Worm (Caenorhabditis elegans) whole organism, L2 larva: ENCODE results near the gene ftr-1.

Experiments
- C34F6.9 ChIP-seq: fragments of 150-350 bp; optimal IDR thresholded peaks from 2 replicates; lab custom pipeline; 2014; ENCODE audit warnings: missing biosample characterization, missing genetic modification characterization
- R02D3.7 ChIP-seq: fragments of 150-350 bp; optimal IDR thresholded peaks from 2 replicates; lab custom pipeline; 2014; ENCODE audit warnings: missing biosample characterization, missing genetic modification characterization
- Y55F3AM.14 ChIP-seq: fragments of 200-800 bp; sonication (Bioruptor generic); optimal IDR thresholded peaks from 2 replicates; lab custom pipeline; 2018; ENCODE audit warnings: mild to moderate bottlenecking, missing genetic modification characterization, missing compliant biosample characterization
- alr-1 ChIP-seq: fragments of 150-350 bp; optimal IDR thresholded peaks from 2 replicates; lab custom pipeline; 2014; ENCODE audit warnings: missing biosample characterization, missing genetic modification characterization
- ama-1 ChIP-seq: fragments of 150-350 bp; optimal IDR thresholded peaks from 2 replicates; lab custom pipeline; 2018; ENCODE audit warnings: inconsistent platforms
- blmp-1 ChIP-seq: sonication (generic microtip); optimal IDR thresholded peaks from 2 replicates; lab custom pipeline; 2017; ENCODE audit warnings: missing genetic modification characterization, mild to moderate bottlenecking, missing compliant biosample characterization, antibody characterized with exemption, moderate library complexity; ENCODE audit not compliant: insufficient read depth
- ceh-16 ChIP-seq: fragments of 150-350 bp; optimal IDR thresholded peaks from 2 replicates; lab custom pipeline; 2014; ENCODE audit warnings: missing biosample characterization, missing genetic modification characterization
- crh-2 ChIP-seq: sonication (generic microtip); optimal IDR thresholded peaks from 2 replicates; lab custom pipeline; 2017; ENCODE audit warnings: missing biosample characterization, missing genetic modification characterization
- dmd-4 ChIP-seq: sonication (generic microtip); optimal IDR thresholded peaks from 2 replicates; lab custom pipeline; 2017; ENCODE audit warnings: missing biosample characterization, missing genetic modification characterization
- egl-27 ChIP-seq: sonication (generic microtip); optimal IDR thresholded peaks from 3 replicates; lab custom pipeline; 2017; ENCODE audit warnings: missing biosample characterization, missing genetic modification reagents, missing genetic modification characterization
- elt-1 ChIP-seq: fragments of 150-350 bp; optimal IDR thresholded peaks from 2 replicates; lab custom pipeline; 2014; ENCODE audit warnings: missing biosample characterization, missing genetic modification characterization
- elt-3 ChIP-seq: sonication (generic microtip); optimal IDR thresholded peaks from 2 replicates; lab custom pipeline; 2017; ENCODE audit warnings: missing biosample characterization, missing genetic modification characterization
- gmeb-1 ChIP-seq: fragments of 150-350 bp; optimal IDR thresholded peaks from 2 replicates; lab custom pipeline; 2014; ENCODE audit warnings: missing biosample characterization, missing genetic modification characterization
- lin-11 ChIP-seq: fragments of 150-350 bp; sonication (generic microtip); optimal IDR thresholded peaks from 2 replicates; lab custom pipeline; 2014; ENCODE audit warnings: missing biosample characterization, missing genetic modification characterization, inconsistent platforms, mixed read lengths
- lin-39 ChIP-seq: fragments of 150-350 bp; optimal IDR thresholded peaks from 2 replicates; lab custom pipeline; 2014; ENCODE audit warnings: missing biosample characterization, missing genetic modification reagents, missing genetic modification characterization
- lsy-2 ChIP-seq, 2 experiments: fragments of 150-350 bp in 1 of 2; sonication (generic microtip) in 1 of 2; optimal IDR thresholded peaks; 2 replicates each; lab custom pipeline; 2014 to 2017; ENCODE audit warnings: missing biosample characterization in 2 of 2, missing genetic modification characterization in 2 of 2
- mab-5 ChIP-seq: fragments of 150-350 bp; optimal IDR thresholded peaks from 2 replicates; lab custom pipeline; 2014; ENCODE audit warnings: missing biosample characterization, missing genetic modification characterization
- mdl-1 ChIP-seq, 2 experiments: fragments of 150-350 bp in 1 of 2; sonication (generic microtip) in 1 of 2; optimal IDR thresholded peaks; 2 replicates each; lab custom pipeline; 2017; ENCODE audit warnings: missing biosample characterization in 2 of 2, missing genetic modification characterization in 2 of 2
- nhr-10 ChIP-seq: sonication (generic microtip); optimal IDR thresholded peaks from 2 replicates; lab custom pipeline; 2017; ENCODE audit warnings: missing biosample characterization, missing genetic modification characterization
- nhr-12 ChIP-seq: fragments of 150-350 bp; optimal IDR thresholded peaks from 2 replicates; lab custom pipeline; 2014; ENCODE audit warnings: missing biosample characterization, missing genetic modification characterization
- nhr-23 ChIP-seq: fragments of 150-350 bp; optimal IDR thresholded peaks from 2 replicates; lab custom pipeline; 2014; ENCODE audit warnings: missing biosample characterization, missing genetic modification reagents, missing genetic modification characterization
- nhr-237 ChIP-seq: fragments of 150-350 bp; optimal IDR thresholded peaks from 2 replicates; lab custom pipeline; 2014; ENCODE audit warnings: missing biosample characterization, missing genetic modification characterization
- nhr-25 ChIP-seq: fragments of 150-350 bp; sonication (generic microtip); optimal IDR thresholded peaks from 3 replicates; lab custom pipeline; 2014; ENCODE audit warnings: missing biosample characterization, missing genetic modification characterization
- nhr-6 ChIP-seq: fragments of 150-350 bp; optimal IDR thresholded peaks from 2 replicates; lab custom pipeline; 2014; ENCODE audit warnings: missing biosample characterization, missing genetic modification characterization
- nhr-77 ChIP-seq: fragments of 150-350 bp; optimal IDR thresholded peaks from 2 replicates; lab custom pipeline; 2014; ENCODE audit warnings: missing biosample characterization, missing genetic modification characterization
- peb-1 ChIP-seq: fragments of 150-350 bp; optimal IDR thresholded peaks from 2 replicates; lab custom pipeline; 2014; ENCODE audit warnings: missing biosample characterization, missing genetic modification characterization
- sem-4 ChIP-seq: fragments of 150-350 bp; optimal IDR thresholded peaks from 2 replicates; lab custom pipeline; 2014; ENCODE audit warnings: missing biosample characterization, missing genetic modification reagents, missing genetic modification characterization
- skn-1 ChIP-seq: sonication (generic microtip); optimal IDR thresholded peaks from 2 replicates; lab custom pipeline; 2017; ENCODE audit warnings: missing biosample characterization, missing genetic modification characterization
- snpc-4 ChIP-seq: fragments of 150-350 bp; optimal IDR thresholded peaks from 2 replicates; lab custom pipeline; 2014; ENCODE audit warnings: missing biosample characterization, missing genetic modification characterization
- unc-39 ChIP-seq: fragments of 150-350 bp; optimal IDR thresholded peaks from 2 replicates; lab custom pipeline; 2014; ENCODE audit warnings: missing biosample characterization, missing genetic modification characterization
- unc-62 ChIP-seq: fragments of 150-350 bp; optimal IDR thresholded peaks from 2 replicates; lab custom pipeline; 2014; ENCODE audit warnings: missing biosample characterization, missing genetic modification reagents, missing genetic modification characterization
- ztf-1 ChIP-seq: fragments of 200-800 bp; sonication (Bioruptor generic); conservative IDR thresholded peaks from 2 replicates; pipeline ENCODE4 v1.3.6; 2022; ENCODE audit warnings: missing genetic modification characterization, missing compliant biosample characterization
- ztf-4 ChIP-seq: fragments of 150-350 bp; optimal IDR thresholded peaks from 2 replicates; lab custom pipeline; 2014; ENCODE audit warnings: missing biosample characterization, missing genetic modification characterization

The ftr-1 gene

ce11 chrV:20192102-20192880 is 4.5 kb upstream of the ftr-1 start, which contains the start of the genes fbxa-115 and Y113G7B.27:
Gene fbxa-115 (minus strand): TSS chrV:20192152.
Gene Y113G7B.27 (plus strand): TSS chrV:20192830.
- TF ChIP-seq skn-1 (tag; lab: Kevin White, UChicago), result peak; percentile 78
- no peak for TF ChIP-seq ztf-1 (GFP tag; lab: Robert Waterston, UW)

ce11 chrV:20195451-20196036 is 1.2 kb upstream of the ftr-1 start, which contains the start of the genes srh-217 and Y113G7B.28:
Gene srh-217 (minus strand): TSS chrV:20195551.
Gene Y113G7B.28 (plus strand): TSS chrV:20195986.
- no peak for TF ChIP-seq peb-1 (tag; lab: Kevin White, UChicago)
- TF ChIP-seq nhr-23, result no peak
- no peak for TF ChIP-seq lsy-2 (tag; optimal IDR thresholded peaks at IDR 0.05; lab: Kevin White, UChicago)
- TF ChIP-seq ztf-1 (GFP tag; lab: Robert Waterston, UW), result no peak
- no peak for TF ChIP-seq unc-39
- TF ChIP-seq lin-39 (tag; lab: Kevin White, UChicago), result no peak
- TF ChIP-seq nhr-12 (tag; lab: Kevin White, UChicago), result no peak
- TF ChIP-seq ztf-4 (tag; lab: Kevin White, UChicago), result no peak

ce11 chrV:20198954-20199353 is 2.2 kb downstream of the ftr-1 start, which contains the start of gene fog-2:
Gene fog-2 (plus strand): TSS chrV:20199254.
- TF ChIP-seq gmeb-1 (tag; lab: Kevin White, UChicago) (no peak), ceh-16 (no peak), unc-62 (GFP tag; lab: Kevin White, UChicago) (no peak)

- TF ChIP-seq ztf-1 (GFP tag; lab: Robert Waterston, UW) (no peak), nhr-10 (tag; lab: Kevin White, UChicago) (no peak), dmd-4 (tag; lab: Kevin White, UChicago) (no peak), nhr-25 (tag; lab: Kevin White, UChicago) (no peak), unc-62 (GFP tag; lab: Kevin White, UChicago) (no peak), nhr-237 (tag; lab: Kevin White, UChicago) (no peak), blmp-1 (tag; lab: Kevin White, UChicago) (no peak), snpc-4 (no peak), lin-11 (tag; lab: Kevin White, UChicago) (no peak), nhr-77 (tag; lab: Kevin White, UChicago) (no peak), nhr-23 (no peak), Y55F3AM.14 (no peak), ama-1 (lab: Kevin White, UChicago) (no peak), elt-3 (no peak), C34F6.9 (tag; lab: Kevin White, UChicago) (no peak), elt-1 (no peak), ceh-16 (no peak)
- TF ChIP-seq, all 48 proteins: peak for 0
These were observed 2.9 kb downstream of the ftr-1 start for ce11 chrV:20199658-20200057.

ce11 chrV:20201316-20201715 is 4.5 kb downstream of the ftr-1 start, which contains the start of gene fbxa-114:
Gene fbxa-114 (plus strand): TSS chrV:20201616.
- TF ChIP-seq mdl-1 (tag; optimal IDR thresholded peaks at IDR 0.05; lab: Kevin White, UChicago) (no peak), crh-2 (tag; lab: Kevin White, UChicago) (no peak), ztf-4 (tag; lab: Kevin White, UChicago) (no peak), peb-1 (tag; lab: Kevin White, UChicago) (no peak), mab-5 (tag; lab: Kevin White, UChicago) (no peak), nhr-6 (no peak), ama-1 (lab: Kevin White, UChicago) (no peak), egl-27 (no peak), gmeb-1 (tag; lab: Kevin White, UChicago) (no peak), R02D3.7 (no peak), sem-4 (tag; lab: Kevin White, UChicago) (no peak), alr-1 (tag; lab: Kevin White, UChicago) (no peak), unc-39 (no peak)
